Fruit fly (Drosophila melanogaster): Measurements from ENCODE around the gene Desat2.
A peak's percentile ranks its signal among the peaks of the same experiment; 100 is the strongest.

Gene Desat2

dm6 chr3R:12402935-12403334, 33.1 kb upstream of the Desat2 start (continued):
- peak; percentile 98 for TF ChIP-seq eg (GFP tag; IDR thresholded peaks at IDR 0.05)
- peak; percentile 95 for TF ChIP-seq Eip75B (GFP tag; optimal IDR thresholded peaks at IDR 0.05)
- peak; percentile 81 for TF ChIP-seq Lpt (GFP tag; optimal IDR thresholded peaks at IDR 0.05)
- TF ChIP-seq spab (GFP tag; optimal IDR thresholded peaks at IDR 0.05): peak; percentile 98
- TF ChIP-seq fd59A (GFP tag; optimal IDR thresholded peaks at IDR 0.05): peak; percentile 91
- peak; percentile 99 for TF ChIP-seq cyc (GFP tag; optimal IDR thresholded peaks at IDR 0.05)
- peak; percentile 96 for TF ChIP-seq Smox (GFP tag; optimal IDR thresholded peaks at IDR 0.05)
- TF ChIP-seq ss (GFP tag; optimal IDR thresholded peaks at IDR 0.05): peak; percentile 97 to 98

- TF ChIP-seq fkh (GFP tag; optimal IDR thresholded peaks at IDR 0.05) (no peak), vri (GFP tag; optimal IDR thresholded peaks at IDR 0.05) (peak; percentile 18), CG32006 (GFP tag; optimal IDR thresholded peaks at IDR 0.05) (no peak), CG7368 (GFP tag; optimal IDR thresholded peaks at IDR 0.05) (no peak), CG11294 (GFP tag; IDR thresholded peaks at IDR 0.05) (no peak), topi (GFP tag; optimal IDR thresholded peaks at IDR 0.05) (no peak), achi (GFP tag; optimal IDR thresholded peaks at IDR 0.05) (no peak), Eip93F (GFP tag; optimal IDR thresholded peaks at IDR 0.05) (peak; percentile 26), CG1621 (tag; optimal IDR thresholded peaks at IDR 0.05) (no peak), CG6792 (GFP tag; optimal IDR thresholded peaks at IDR 0.05) (no peak)
These were observed 30.9 kb upstream of the Desat2 start for dm6 chr3R:12405134-12405533.

dm6 chr3R:12405928-12406234, 30.2 kb upstream of the Desat2 start, which contains the start of gene Cyp9f2:
Gene Cyp9f2 (minus strand): TSS chr3R:12406028.
- TF ChIP-seq net (GFP tag; optimal IDR thresholded peaks at IDR 0.05): no peak
- TF ChIP-seq cyc (GFP tag; optimal IDR thresholded peaks at IDR 0.05): no peak
- no peak for TF ChIP-seq CG4318 (GFP tag; optimal IDR thresholded peaks at IDR 0.05)
- TF ChIP-seq CG9139 (GFP tag; optimal IDR thresholded peaks at IDR 0.05): no peak
- no peak for TF ChIP-seq CG7368 (GFP tag; optimal IDR thresholded peaks at IDR 0.05)
- TF ChIP-seq dsx (GFP tag; optimal IDR thresholded peaks at IDR 0.05; ENCODE audit: poor library complexity, severe bottlenecking): no peak
- TF ChIP-seq CG1621 (tag; optimal IDR thresholded peaks at IDR 0.05): no peak

dm6 chr3R:12406235-12407196, 29.5 kb upstream of the Desat2 start, which contains the start of gene CG5167:
Gene CG5167 (plus strand): TSS chr3R:12406532.
- no peak for TF ChIP-seq CG10631 (GFP tag; optimal IDR thresholded peaks at IDR 0.05)
- TF ChIP-seq CG11762 (GFP tag; optimal IDR thresholded peaks at IDR 0.05; ENCODE audit: insufficient read depth): peak; percentile 50
- TF ChIP-seq vri (GFP tag; optimal IDR thresholded peaks at IDR 0.05): peak; percentile 16
- TF ChIP-seq Blimp-1 (GFP tag; optimal IDR thresholded peaks at IDR 0.05): no peak
- peak; percentile 21 for TF ChIP-seq Eip93F (GFP tag; optimal IDR thresholded peaks at IDR 0.05)
- no peak for TF ChIP-seq Ets21C (GFP tag; optimal IDR thresholded peaks at IDR 0.05)
- peak; percentile 87 for TF ChIP-seq Eip78C (GFP tag)
- TF ChIP-seq CG11902 (GFP tag; optimal IDR thresholded peaks at IDR 0.05): no peak
- no peak for TF ChIP-seq CG4318 (GFP tag; optimal IDR thresholded peaks at IDR 0.05)
- TF ChIP-seq Smox (GFP tag; optimal IDR thresholded peaks at IDR 0.05): no peak
- peak; percentile 9 for TF ChIP-seq Lpt (GFP tag; optimal IDR thresholded peaks at IDR 0.05)
- TF ChIP-seq CG6854 (GFP tag; optimal IDR thresholded peaks at IDR 0.05): peak; percentile 59
- TF ChIP-seq achi (GFP tag; optimal IDR thresholded peaks at IDR 0.05): peak; percentile 32
- TF ChIP-seq Gug (GFP tag; IDR thresholded peaks at IDR 0.05): no peak; the same call in 1 of the 2 replicates
- no peak for TF ChIP-seq dac (GFP tag; optimal IDR thresholded peaks at IDR 0.05)
- peak; percentile 70 for TF ChIP-seq eg (GFP tag; IDR thresholded peaks at IDR 0.05)
- TF ChIP-seq CG31627 (GFP tag; optimal IDR thresholded peaks at IDR 0.05): peak; percentile 26
- TF ChIP-seq Sox14 (GFP tag; optimal IDR thresholded peaks at IDR 0.05): peak; percentile 19
- TF ChIP-seq fd85E (GFP tag; optimal IDR thresholded peaks at IDR 0.05): no peak
- peak; percentile 1 for TF ChIP-seq Hr4 (GFP tag; optimal IDR thresholded peaks at IDR 0.05)
- TF ChIP-seq lz (GFP tag; optimal IDR thresholded peaks at IDR 0.05): peak; percentile 58
- TF ChIP-seq Sox15 (GFP tag; optimal IDR thresholded peaks at IDR 0.05): no peak
- peak; percentile 59 for TF ChIP-seq CG8119 (GFP tag; IDR thresholded peaks at IDR 0.05)
- peak; percentile 36 for TF ChIP-seq CG34406 (GFP tag; optimal IDR thresholded peaks at IDR 0.05)
- TF ChIP-seq CG32006 (GFP tag; optimal IDR thresholded peaks at IDR 0.05): no peak
- no peak for TF ChIP-seq CG8319 (GFP tag; optimal IDR thresholded peaks at IDR 0.05)
- peak; percentile 42; the same call in 1 of the 2 replicates for TF ChIP-seq CG15336 (GFP tag; IDR thresholded peaks at IDR 0.05)
- TF ChIP-seq CG6163 (GFP tag; IDR thresholded peaks at IDR 0.05): peak; percentile 15; the same call in 1 of the 3 replicates
- TF ChIP-seq CG11294 (GFP tag; IDR thresholded peaks at IDR 0.05): no peak
- TF ChIP-seq ss (GFP tag; optimal IDR thresholded peaks at IDR 0.05): peak; percentile 84 to 89
- peak; percentile 25 for TF ChIP-seq Ets96B (tag; optimal IDR thresholded peaks at IDR 0.05)
